Worm (Caenorhabditis elegans) whole organism, early embryonic: Measurements from ENCODE around the gene drr-1.

ENCODE experiments used
- B0310.2 ChIP-seq: sonication (generic microtip); optimal IDR thresholded peaks from 2 replicates; lab custom pipeline; 2016; ENCODE audit warnings: mild to moderate bottlenecking, missing genetic modification characterization, missing compliant biosample characterization
- F13C5.2 ChIP-seq: sonication (generic microtip); optimal IDR thresholded peaks from 2 replicates; lab custom pipeline; 2017; ENCODE audit warnings: mild to moderate bottlenecking, missing genetic modification characterization, inconsistent platforms, missing compliant biosample characterization
- aly-1 ChIP-seq: sonication (generic microtip); optimal IDR thresholded peaks from 2 replicates; lab custom pipeline; 2016; ENCODE audit warnings: missing genetic modification characterization, missing compliant biosample characterization
- ama-1 ChIP-seq: fragments of 150-350 bp; optimal IDR thresholded peaks from 2 replicates; lab custom pipeline; 2014
- ceh-13 ChIP-seq: fragments of 200-800 bp; sonication (Bioruptor generic); optimal IDR thresholded peaks from 2 replicates; lab custom pipeline; 2018; ENCODE audit warnings: mild to moderate bottlenecking, missing genetic modification characterization, missing compliant biosample characterization
- ceh-36 ChIP-seq: sonication (generic microtip); optimal IDR thresholded peaks from 2 replicates; lab custom pipeline; 2016; ENCODE audit warnings: missing genetic modification characterization, inconsistent platforms, missing compliant biosample characterization
- ets-7 ChIP-seq: sonication (generic microtip); optimal IDR thresholded peaks from 2 replicates; lab custom pipeline; 2016; ENCODE audit warnings: missing genotype, missing genetic modification characterization, missing compliant biosample characterization
- flt-1 ChIP-seq: fragments of 200-800 bp; sonication (Bioruptor generic); IDR thresholded peaks from 2 replicates; pipeline ENCODE4 v1.3.6; 2022; ENCODE audit warnings: missing genetic modification characterization, missing compliant biosample characterization
- hmbx-1 ChIP-seq: sonication (generic microtip); optimal IDR thresholded peaks from 2 replicates; lab custom pipeline; 2016; ENCODE audit warnings: mild to moderate bottlenecking, missing genetic modification characterization, missing compliant biosample characterization
- hmg-4 ChIP-seq: fragments of 200-800 bp; sonication (Bioruptor generic); optimal IDR thresholded peaks from 2 replicates; lab custom pipeline; 2018; ENCODE audit warnings: mild to moderate bottlenecking, missing genetic modification characterization, missing compliant biosample characterization
- hnd-1 ChIP-seq: sonication (generic microtip); optimal IDR thresholded peaks from 2 replicates; lab custom pipeline; 2016; ENCODE audit warnings: missing genetic modification characterization, missing compliant biosample characterization
- pes-1 ChIP-seq: fragments of 200-800 bp; sonication (Bioruptor generic); IDR thresholded peaks from 2 replicates; pipeline ENCODE4 v1.3.6; 2022; ENCODE audit warnings: missing genetic modification reagents, missing genetic modification characterization, missing compliant biosample characterization
- scrt-1 ChIP-seq: fragments of 200-800 bp; sonication (Bioruptor generic); IDR thresholded peaks from 2 replicates; pipeline ENCODE4 v1.3.6; 2022; ENCODE audit warnings: missing genetic modification characterization, missing compliant biosample characterization
- sea-1 ChIP-seq: fragments of 200-800 bp; sonication (Bioruptor generic); conservative IDR thresholded peaks from 2 replicates; pipeline ENCODE4 v1.3.6; 2022; ENCODE audit warnings: missing genetic modification characterization, missing compliant biosample characterization
- tbx-11 ChIP-seq: fragments of 200-800 bp; sonication (Bioruptor generic); IDR thresholded peaks from 2 replicates; pipeline ENCODE4 v1.3.6; 2022; ENCODE audit warnings: missing genetic modification characterization, missing compliant biosample characterization
- tbx-37 ChIP-seq: fragments of 200-800 bp; sonication (Bioruptor generic); conservative IDR thresholded peaks from 2 replicates; pipeline ENCODE4 v1.3.6; 2022; ENCODE audit warnings: missing genetic modification reagents, missing genetic modification characterization, missing compliant biosample characterization
- tra-4 ChIP-seq: sonication (generic microtip); optimal IDR thresholded peaks from 2 replicates; lab custom pipeline; 2017; ENCODE audit warnings: missing genetic modification characterization, missing compliant biosample characterization

The drr-1 gene

DNA sequence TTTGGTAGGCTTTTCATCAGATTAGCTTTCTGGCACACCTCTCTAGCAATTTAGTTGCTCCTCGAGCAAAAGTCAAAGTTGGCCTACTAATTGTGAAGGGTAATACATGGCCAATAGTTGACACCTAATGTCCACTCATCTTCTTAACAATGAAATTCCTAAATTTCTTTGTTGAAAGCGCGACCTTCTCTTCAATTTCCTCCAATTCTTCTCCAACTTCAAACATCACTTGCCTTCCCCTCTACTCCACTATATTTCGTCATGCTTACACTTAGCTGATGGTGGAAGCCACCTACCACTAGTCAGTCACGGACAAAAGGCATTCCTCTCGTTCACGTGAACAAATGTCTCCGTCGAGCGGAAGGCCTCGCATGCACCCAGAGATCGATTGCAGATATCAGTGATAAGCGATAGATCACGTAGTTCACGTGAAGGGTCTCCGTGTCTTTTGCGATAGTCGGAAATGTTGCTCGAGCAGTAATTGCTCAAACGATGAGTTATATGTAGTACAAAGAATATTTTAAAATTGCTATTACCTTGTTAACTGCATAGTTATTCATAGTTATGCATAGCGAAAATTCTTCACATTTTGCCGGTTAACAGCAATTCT, 26.6 kb downstream of the drr-1 start, which contains the start of gene E01G4.3:
E01G4.3 (minus strand) TSS at position 560 of the 610 bp plus-strand sequence.
- TF ChIP-seq hmg-4 (no peak), tbx-11 (GFP tag; lab: Robert Waterston, UW) (no peak), ama-1 (lab: Kevin White, UChicago) (no peak), pes-1 (GFP tag; lab: Robert Waterston, UW) (no peak), ceh-36 (tag; lab: Kevin White, UChicago) (no peak), ceh-13 (no peak), hmbx-1 (tag; lab: Kevin White, UChicago) (no peak), ets-7 (no peak), hnd-1 (tag; lab: Kevin White, UChicago) (no peak), B0310.2 (tag; lab: Kevin White, UChicago) (no peak), F13C5.2 (tag; lab: Kevin White, UChicago) (no peak), tbx-37 (GFP tag; lab: Robert Waterston, UW) (no peak), scrt-1 (GFP tag; lab: Robert Waterston, UW) (no peak), flt-1 (no peak), sea-1 (GFP tag; lab: Robert Waterston, UW) (no peak), aly-1 (tag; lab: Kevin White, UChicago) (no peak), tra-4 (tag; lab: Kevin White, UChicago) (no peak)

DNA sequence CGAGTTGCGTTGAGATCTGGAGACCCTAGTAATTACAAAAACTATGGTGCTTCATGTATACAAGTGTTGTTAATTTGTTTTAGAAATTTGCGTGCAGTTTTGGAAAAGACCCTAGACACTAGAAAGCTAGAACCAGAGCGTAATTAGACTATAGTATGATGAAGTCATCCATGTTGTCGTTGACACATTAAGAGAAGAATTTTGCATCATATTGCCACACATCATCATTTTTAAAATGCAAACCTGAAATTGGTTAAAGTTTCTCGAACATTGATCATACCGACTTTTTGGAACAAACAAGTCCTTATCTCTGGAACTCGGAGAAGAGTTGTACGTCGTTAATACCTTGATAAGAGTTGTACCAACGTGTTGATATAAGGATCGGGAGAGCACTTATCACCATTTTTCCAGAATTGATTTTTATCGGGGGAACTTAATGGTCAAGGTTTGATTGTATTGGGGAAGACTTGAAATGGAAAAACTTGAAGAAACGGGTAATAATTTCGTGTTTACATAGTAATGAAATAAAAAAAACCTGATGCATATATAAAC, 27.8 kb downstream of the drr-1 start:
- TF ChIP-seq tbx-37 (GFP tag; lab: Robert Waterston, UW) = no peak
- TF ChIP-seq ama-1 (lab: Kevin White, UChicago) = no peak
- no peak for TF ChIP-seq F13C5.2 (tag; lab: Kevin White, UChicago)
- no peak for TF ChIP-seq ceh-13
- no peak for TF ChIP-seq B0310.2 (tag; lab: Kevin White, UChicago)
- no peak for TF ChIP-seq pes-1 (GFP tag; lab: Robert Waterston, UW)
- TF ChIP-seq sea-1 (GFP tag; lab: Robert Waterston, UW) = no peak
- no peak for TF ChIP-seq ets-7
- no peak for TF ChIP-seq scrt-1 (GFP tag; lab: Robert Waterston, UW)
- TF ChIP-seq hmbx-1 (tag; lab: Kevin White, UChicago) = no peak
- TF ChIP-seq hnd-1 (tag; lab: Kevin White, UChicago) = no peak
- no peak for TF ChIP-seq hmg-4
- no peak for TF ChIP-seq aly-1 (tag; lab: Kevin White, UChicago)
- TF ChIP-seq flt-1 = no peak
- no peak for TF ChIP-seq tbx-11 (GFP tag; lab: Robert Waterston, UW)
- no peak for TF ChIP-seq tra-4 (tag; lab: Kevin White, UChicago)
- TF ChIP-seq ceh-36 (tag; lab: Kevin White, UChicago) = no peak

DNA sequence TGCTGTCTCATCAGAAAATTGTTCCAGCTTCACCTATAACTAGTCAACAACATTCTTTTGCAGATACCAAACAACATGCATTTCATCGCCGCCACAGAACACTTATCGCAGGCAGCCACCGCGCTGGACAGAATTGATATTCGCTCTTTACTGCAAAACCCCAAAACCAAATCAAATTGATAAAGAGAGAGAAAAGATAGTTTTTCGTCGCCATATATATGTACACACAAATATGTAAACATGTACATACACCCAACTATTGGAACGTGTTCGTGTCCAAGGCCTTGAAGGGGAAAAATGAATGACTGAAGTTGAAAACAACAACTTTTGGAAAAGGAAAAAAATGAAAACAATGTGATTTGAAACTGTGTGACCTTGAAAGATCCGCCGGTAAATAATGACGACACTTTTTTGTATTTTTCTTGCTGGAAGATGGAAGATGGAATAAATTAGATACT, 30.3 kb downstream of the drr-1 start:
- TF ChIP-seq F13C5.2 (tag; lab: Kevin White, UChicago) = no peak
- no peak for TF ChIP-seq aly-1 (tag; lab: Kevin White, UChicago)
- TF ChIP-seq hmbx-1 (tag; lab: Kevin White, UChicago) = no peak
- TF ChIP-seq hnd-1 (tag; lab: Kevin White, UChicago) = no peak
- TF ChIP-seq hmg-4 = no peak
- no peak for TF ChIP-seq ceh-13
- no peak for TF ChIP-seq B0310.2 (tag; lab: Kevin White, UChicago)
- no peak for TF ChIP-seq flt-1
- no peak for TF ChIP-seq ama-1 (lab: Kevin White, UChicago)
- TF ChIP-seq tbx-37 (GFP tag; lab: Robert Waterston, UW) = no peak
- TF ChIP-seq ets-7 = no peak
- no peak for TF ChIP-seq sea-1 (GFP tag; lab: Robert Waterston, UW)
- TF ChIP-seq scrt-1 (GFP tag; lab: Robert Waterston, UW) = no peak
- TF ChIP-seq tra-4 (tag; lab: Kevin White, UChicago) = no peak
- no peak for TF ChIP-seq pes-1 (GFP tag; lab: Robert Waterston, UW)
- TF ChIP-seq ceh-36 (tag; lab: Kevin White, UChicago) = no peak
- TF ChIP-seq tbx-11 (GFP tag; lab: Robert Waterston, UW) = no peak

DNA sequence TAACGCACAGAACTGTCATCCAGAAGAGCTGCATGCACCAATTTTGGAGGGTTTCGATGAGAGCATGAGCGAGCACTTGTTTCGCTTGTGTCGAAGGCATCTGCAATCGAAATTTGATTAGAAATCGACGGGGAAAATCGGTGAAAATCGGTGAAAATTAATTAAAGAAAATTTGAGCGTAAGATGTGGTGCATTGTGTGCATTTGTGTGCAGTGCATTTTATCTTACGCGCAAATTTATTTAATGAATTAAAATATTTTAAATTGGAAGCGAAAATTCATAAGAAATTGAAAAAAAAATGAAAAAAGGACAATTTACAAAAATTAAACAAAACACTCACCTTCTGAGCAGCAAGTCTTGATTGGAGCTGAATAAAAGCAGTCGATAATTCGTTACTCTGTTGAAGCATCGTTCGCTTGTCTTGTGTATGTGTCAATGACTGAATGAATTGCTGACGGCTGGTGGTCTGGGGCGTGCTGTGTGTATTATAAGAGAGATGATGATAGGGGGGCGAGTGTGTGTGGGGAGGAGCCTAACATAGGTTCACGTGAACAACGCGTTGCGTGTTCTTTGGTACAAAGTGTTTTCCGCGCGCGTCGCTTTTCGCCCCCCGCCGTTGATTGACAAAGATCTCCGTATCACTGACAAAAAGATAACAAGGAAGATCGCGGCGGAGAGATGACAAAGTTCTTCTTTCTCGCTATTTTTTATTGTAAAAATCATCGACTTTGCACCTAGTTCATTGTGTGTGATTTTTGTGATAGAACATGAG, 33.9 kb downstream of the drr-1 start:
- TF ChIP-seq scrt-1 (GFP tag; lab: Robert Waterston, UW) = no peak
- peak; percentile 10 for TF ChIP-seq ets-7
- peak; percentile 66 for TF ChIP-seq hmg-4
- no peak for TF ChIP-seq tbx-11 (GFP tag; lab: Robert Waterston, UW)

DNA sequence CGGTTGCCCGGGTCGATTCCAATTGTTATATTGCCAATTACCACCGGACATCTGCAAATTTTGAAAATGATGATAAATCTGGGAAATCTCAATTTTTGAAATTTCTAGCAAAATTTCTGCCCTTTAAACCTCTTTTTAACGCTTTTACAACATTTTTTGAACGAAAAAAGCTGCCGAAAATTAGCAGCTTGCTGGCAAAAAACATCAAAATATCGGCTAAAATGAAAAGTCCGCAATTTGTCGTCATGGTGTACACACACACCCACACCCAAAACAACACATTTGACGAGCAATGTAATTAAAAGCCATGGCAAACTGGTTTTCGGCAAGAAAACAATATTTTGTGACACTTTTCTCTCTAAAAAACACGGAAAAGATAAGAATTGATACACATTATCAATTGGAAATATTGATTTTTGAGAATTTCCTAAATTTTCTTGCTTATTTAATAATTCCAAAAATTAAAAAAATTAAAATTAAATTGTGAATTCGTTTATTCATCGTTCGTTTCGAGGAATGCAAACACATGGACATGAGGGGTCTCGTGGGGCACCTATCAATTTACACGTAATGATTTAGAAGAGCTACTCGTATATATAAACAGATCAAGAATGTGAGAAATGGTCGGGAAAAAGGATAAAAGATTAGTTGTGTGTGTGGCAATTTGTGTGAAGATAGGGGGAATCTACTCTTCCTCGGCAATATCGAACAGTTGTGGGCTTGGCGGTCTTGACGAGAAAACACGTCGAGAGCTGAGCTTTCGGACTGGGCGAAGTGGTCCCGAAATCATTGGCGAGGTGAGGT, 34.9 kb downstream of the drr-1 start, which contains the start of gene pqn-27:
pqn-27 (minus strand) TSS at position 51 of the 804 bp plus-strand sequence.
- TF ChIP-seq ama-1 (lab: Kevin White, UChicago) (peak; percentile 83), tra-4 (tag; lab: Kevin White, UChicago) (no peak), hmg-4 (no peak), aly-1 (tag; lab: Kevin White, UChicago) (no peak)

DNA sequence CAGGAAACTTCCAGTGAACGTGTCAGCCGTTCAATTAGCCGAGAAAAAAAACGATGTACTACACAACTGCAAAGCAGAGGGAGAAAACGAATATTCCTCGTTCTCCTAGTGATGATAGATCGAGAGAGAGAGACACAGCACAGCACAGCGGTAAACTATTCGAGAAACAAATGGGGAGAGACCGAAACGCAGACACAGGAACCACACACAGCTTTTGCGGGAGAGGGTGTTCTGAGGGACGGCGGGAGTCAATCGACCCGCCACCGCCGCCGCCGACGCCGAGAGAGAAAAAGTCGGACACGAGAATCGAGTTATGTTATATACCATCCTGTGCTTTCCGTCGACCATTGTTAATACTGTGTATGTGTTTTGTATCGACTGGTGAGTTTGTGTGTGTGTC, 39.1 kb downstream of the drr-1 start:
- TF ChIP-seq ceh-13 (no peak), ets-7 (no peak), B0310.2 (tag; lab: Kevin White, UChicago) (peak; percentile 45), tbx-37 (GFP tag; lab: Robert Waterston, UW) (no peak), hmg-4 (peak; percentile 52)
